Worm (Caenorhabditis elegans): ENCODE data around the gene Y41D4B.1.

The Y41D4B.1 gene

ce11 chrIV:1708426-1708826 is 35.9 kb downstream of the Y41D4B.1 start:
- no peak for TF ChIP-seq tbx-2 (tag; optimal IDR thresholded peaks at IDR 0.05)
- no peak for TF ChIP-seq pqm-1 (tag; optimal IDR thresholded peaks at IDR 0.05)
- no peak for TF ChIP-seq pha-4 (tag; optimal IDR thresholded peaks at IDR 0.05)
- TF ChIP-seq nhr-67 (tag; optimal IDR thresholded peaks at IDR 0.05) = no peak
- TF ChIP-seq zag-1 (tag; optimal IDR thresholded peaks at IDR 0.05) = no peak
- no peak for TF ChIP-seq ceh-9 (tag; optimal IDR thresholded peaks at IDR 0.05)
- no peak for TF ChIP-seq ztf-11 (tag; optimal IDR thresholded peaks at IDR 0.05)
- no peak for TF ChIP-seq nhr-237 (tag; optimal IDR thresholded peaks at IDR 0.05)
- no peak for TF ChIP-seq nhr-11 (tag; optimal IDR thresholded peaks at IDR 0.05)
- no peak for TF ChIP-seq unc-39 (tag; optimal IDR thresholded peaks at IDR 0.05)
- TF ChIP-seq nhr-43 (tag; optimal IDR thresholded peaks at IDR 0.05; ENCODE audit: poor library complexity, severe bottlenecking) = peak; percentile 32
- TF ChIP-seq ama-1 (optimal IDR thresholded peaks at IDR 0.05) = peak; percentile 57
- TF ChIP-seq skn-1 (tag; optimal IDR thresholded peaks at IDR 0.05) = no peak
- TF ChIP-seq ztf-4 (tag; optimal IDR thresholded peaks at IDR 0.05) = no peak
- TF ChIP-seq nhr-25 (tag; optimal IDR thresholded peaks at IDR 0.05) = peak; percentile 28
- no peak for TF ChIP-seq lin-39 (tag; optimal IDR thresholded peaks at IDR 0.05)
- TF ChIP-seq R02D3.7 (tag; optimal IDR thresholded peaks at IDR 0.05) = no peak
- TF ChIP-seq fkh-10 (GFP tag; optimal IDR thresholded peaks at IDR 0.05) = no peak
- no peak for TF ChIP-seq fos-1 (tag; optimal IDR thresholded peaks at IDR 0.05)
- TF ChIP-seq mml-1 (tag; optimal IDR thresholded peaks at IDR 0.05) = no peak
- peak; percentile 80 for TF ChIP-seq aly-2 (tag; optimal IDR thresholded peaks at IDR 0.05)
- TF ChIP-seq daf-12 (tag; optimal IDR thresholded peaks at IDR 0.05) = no peak
- TF ChIP-seq unc-62 (GFP tag; optimal IDR thresholded peaks at IDR 0.05) = no peak
- TF ChIP-seq ceh-82 (tag; optimal IDR thresholded peaks at IDR 0.05) = no peak
- no peak for TF ChIP-seq eor-1 (tag; optimal IDR thresholded peaks at IDR 0.05)
- no peak for TF ChIP-seq mdl-1 (tag; optimal IDR thresholded peaks at IDR 0.05)
- TF ChIP-seq sea-2 (GFP tag; optimal IDR thresholded peaks at IDR 0.05) = no peak
- no peak for TF ChIP-seq snpc-4 (tag; optimal IDR thresholded peaks at IDR 0.05)
- TF ChIP-seq nhr-28 (tag; optimal IDR thresholded peaks at IDR 0.05) = no peak
- no peak for TF ChIP-seq elt-2 (tag; optimal IDR thresholded peaks at IDR 0.05)
- TF ChIP-seq egl-5 (tag; optimal IDR thresholded peaks at IDR 0.05) = no peak
- no peak for TF ChIP-seq nhr-23 (tag; optimal IDR thresholded peaks at IDR 0.05)
- TF ChIP-seq elt-1 (tag; optimal IDR thresholded peaks at IDR 0.05) = no peak
- peak; percentile 14 for TF ChIP-seq nfya-1 (tag; optimal IDR thresholded peaks at IDR 0.05; ENCODE audit: insufficient read depth)
- peak; percentile 8 for TF ChIP-seq ZK546.5 (tag; optimal IDR thresholded peaks at IDR 0.05)
- TF ChIP-seq elt-3 (tag; optimal IDR thresholded peaks at IDR 0.05) = no peak
- peak; percentile 3 for TF ChIP-seq hmg-11 (tag; optimal IDR thresholded peaks at IDR 0.05)
- TF ChIP-seq nhr-77 (tag; optimal IDR thresholded peaks at IDR 0.05) = no peak
- no peak for TF ChIP-seq ceh-28 (tag; optimal IDR thresholded peaks at IDR 0.05)
- TF ChIP-seq lin-15B (tag; optimal IDR thresholded peaks at IDR 0.05) = no peak
- no peak for TF ChIP-seq fkh-2 (tag; optimal IDR thresholded peaks at IDR 0.05)
- no peak for TF ChIP-seq egl-27 (tag; optimal IDR thresholded peaks at IDR 0.05)
- no peak for TF ChIP-seq ceh-16 (tag; optimal IDR thresholded peaks at IDR 0.05)
- no peak for TF ChIP-seq lsy-12 (tag; optimal IDR thresholded peaks at IDR 0.05)
- no peak for TF ChIP-seq jun-1 (tag; optimal IDR thresholded peaks at IDR 0.05)
- no peak for TF ChIP-seq nhr-76 (tag; optimal IDR thresholded peaks at IDR 0.05)
- no peak for TF ChIP-seq nhr-12 (tag; optimal IDR thresholded peaks at IDR 0.05)

- TF ChIP-seq ceh-82 (tag; optimal IDR thresholded peaks at IDR 0.05) = no peak
- no peak for TF ChIP-seq fkh-2 (tag; optimal IDR thresholded peaks at IDR 0.05)
- TF ChIP-seq nhr-237 (tag; optimal IDR thresholded peaks at IDR 0.05) = no peak
- no peak for TF ChIP-seq zag-1 (tag; optimal IDR thresholded peaks at IDR 0.05)
- TF ChIP-seq tbx-2 (tag; optimal IDR thresholded peaks at IDR 0.05) = no peak
- no peak for TF ChIP-seq nhr-28 (tag; optimal IDR thresholded peaks at IDR 0.05)
- no peak for TF ChIP-seq nhr-67 (tag; optimal IDR thresholded peaks at IDR 0.05)
- TF ChIP-seq eor-1 (tag; optimal IDR thresholded peaks at IDR 0.05) = no peak
- no peak for TF ChIP-seq unc-39 (tag; optimal IDR thresholded peaks at IDR 0.05)
- no peak for TF ChIP-seq skn-1 (tag; optimal IDR thresholded peaks at IDR 0.05)
- TF ChIP-seq ceh-28 (tag; optimal IDR thresholded peaks at IDR 0.05) = no peak
- TF ChIP-seq mml-1 (tag; optimal IDR thresholded peaks at IDR 0.05) = no peak
Measured at ce11 chrIV:1709002-1709401, 36.5 kb downstream of the Y41D4B.1 start.

Data from whole organism, L3 larva.